Fruit fly (Drosophila melanogaster): Measurements from ENCODE around the gene Son.

dm6 chr3R:9594251-9594581 lies 16.4 kb downstream of the Son start:
- TF ChIP-seq CG8478 (optimal IDR thresholded peaks at IDR 0.05) = no peak
- no peak for TF ChIP-seq CTCF (optimal IDR thresholded peaks at IDR 0.05)

Data from S2 (cell line).